Fruit fly (Drosophila melanogaster): ENCODE results near the gene Tbh.

Gene Tbh

DNA sequence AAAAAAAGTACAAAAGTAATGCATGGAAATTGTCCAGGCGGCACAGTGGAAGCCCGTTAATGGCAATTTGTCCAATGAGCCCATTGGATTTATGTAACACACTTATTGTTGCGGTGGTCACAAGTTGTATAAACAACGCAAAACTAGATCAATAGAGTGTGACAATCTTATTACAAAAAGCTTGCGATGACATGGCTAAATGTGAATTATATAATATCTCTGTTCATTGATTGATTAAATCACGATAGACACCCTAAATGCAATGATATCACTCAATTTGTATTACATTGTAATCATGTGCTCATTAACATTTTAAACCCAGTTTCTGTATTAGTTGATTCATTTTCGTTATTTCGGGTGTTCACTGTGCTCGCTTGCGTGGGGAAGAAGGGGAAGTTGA is 17.5 kb upstream of the Tbh start (continued):
- TF ChIP-seq CG8281 (tag; optimal IDR thresholded peaks at IDR 0.05) (no peak), sr (GFP tag; IDR thresholded peaks at IDR 0.05) (no peak), CG9727 (GFP tag; optimal IDR thresholded peaks at IDR 0.05) (peak; percentile 3), Hsf (GFP tag; optimal IDR thresholded peaks at IDR 0.05) (peak; percentile 2), maf-S (GFP tag; optimal IDR thresholded peaks at IDR 0.05) (no peak), fd96Cb (tag; optimal IDR thresholded peaks at IDR 0.05) (peak; percentile 7), CG2116 (GFP tag; optimal IDR thresholded peaks at IDR 0.05) (no peak), gro (GFP tag; optimal IDR thresholded peaks at IDR 0.05) (no peak), trh (GFP tag; optimal IDR thresholded peaks at IDR 0.05) (no peak), grau (tag; optimal IDR thresholded peaks at IDR 0.05) (peak; percentile 88), pzg (GFP tag; optimal IDR thresholded peaks at IDR 0.05) (no peak), CG17328 (GFP tag; IDR thresholded peaks at IDR 0.05) (no peak), fd3F (GFP tag; optimal IDR thresholded peaks at IDR 0.05) (no peak), ewg (GFP tag; optimal IDR thresholded peaks at IDR 0.05) (no peak), H15 (GFP tag; IDR thresholded peaks at IDR 0.05) (no peak), CG14710 (tag; optimal IDR thresholded peaks at IDR 0.05) (peak; percentile 35), ATbp (GFP tag; optimal IDR thresholded peaks at IDR 0.05) (peak; percentile 40), D19B (GFP tag; optimal IDR thresholded peaks at IDR 0.05) (no peak), oc (tag; optimal IDR thresholded peaks at IDR 0.05) (no peak), emc (GFP tag; optimal IDR thresholded peaks at IDR 0.05) (no peak), kah (GFP tag; optimal IDR thresholded peaks at IDR 0.05) (no peak), E2f2 (GFP tag; IDR thresholded peaks at IDR 0.05) (no peak), vnd (GFP tag; IDR thresholded peaks at IDR 0.05; ENCODE audit: partially characterized antibody) (no peak), gem (tag; optimal IDR thresholded peaks at IDR 0.05) (peak; percentile 53), Tbp (GFP tag; optimal IDR thresholded peaks at IDR 0.05) (no peak), CG12236 (GFP tag; optimal IDR thresholded peaks at IDR 0.05) (no peak), Lpt (GFP tag; optimal IDR thresholded peaks at IDR 0.05) (no peak), CG12219 (GFP tag; optimal IDR thresholded peaks at IDR 0.05) (no peak), eve (GFP tag; optimal IDR thresholded peaks at IDR 0.05) (peak in 1 of 2 experiments; percentile 70), CG1602 (GFP tag; optimal IDR thresholded peaks at IDR 0.05) (no peak), Hr51 (GFP tag; optimal IDR thresholded peaks at IDR 0.05) (peak in 1 of 2 experiments; percentile 23), CG6813 (GFP tag; optimal IDR thresholded peaks at IDR 0.05) (no peak), CG7556 (GFP tag; optimal IDR thresholded peaks at IDR 0.05) (peak; percentile 3), CG31365 (tag; optimal IDR thresholded peaks at IDR 0.05) (no peak), Sox102F (GFP tag; optimal IDR thresholded peaks at IDR 0.05) (peak; percentile 39), Side (GFP tag; optimal IDR thresholded peaks at IDR 0.05) (no peak), caup (GFP tag; optimal IDR thresholded peaks at IDR 0.05; ENCODE audit: severe bottlenecking) (no peak), Ravus (GFP tag; IDR thresholded peaks at IDR 0.05) (no peak), Dref (GFP tag; IDR thresholded peaks at IDR 0.05) (no peak), CG12769 (tag; optimal IDR thresholded peaks at IDR 0.05) (no peak), CG10366 (GFP tag; IDR thresholded peaks at IDR 0.05) (peak; percentile 11; the same call in 1 of the 2 replicates), Nf-YB (GFP tag; optimal IDR thresholded peaks at IDR 0.05) (no peak), Atf3 (GFP tag; optimal IDR thresholded peaks at IDR 0.05) (no peak), CG6689 (GFP tag; IDR thresholded peaks at IDR 0.05) (no peak), Fer1 (GFP tag; optimal IDR thresholded peaks at IDR 0.05) (no peak), CG9215 (GFP tag; IDR thresholded peaks at IDR 0.05) (no peak), slbo (GFP tag; IDR thresholded peaks at IDR 0.05) (no peak), CG6272 (GFP tag; IDR thresholded peaks at IDR 0.05) (no peak), CG17568 (GFP tag; optimal IDR thresholded peaks at IDR 0.05) (no peak), onecut (GFP tag; IDR thresholded peaks at IDR 0.05) (no peak), mld (GFP tag; IDR thresholded peaks at IDR 0.05; ENCODE audit: partially characterized antibody) (no peak)

Measured in whole organism, embryonic.